Fruit fly (Drosophila melanogaster): ENCODE measurements around the gene sfl.

The sfl gene

DNA sequence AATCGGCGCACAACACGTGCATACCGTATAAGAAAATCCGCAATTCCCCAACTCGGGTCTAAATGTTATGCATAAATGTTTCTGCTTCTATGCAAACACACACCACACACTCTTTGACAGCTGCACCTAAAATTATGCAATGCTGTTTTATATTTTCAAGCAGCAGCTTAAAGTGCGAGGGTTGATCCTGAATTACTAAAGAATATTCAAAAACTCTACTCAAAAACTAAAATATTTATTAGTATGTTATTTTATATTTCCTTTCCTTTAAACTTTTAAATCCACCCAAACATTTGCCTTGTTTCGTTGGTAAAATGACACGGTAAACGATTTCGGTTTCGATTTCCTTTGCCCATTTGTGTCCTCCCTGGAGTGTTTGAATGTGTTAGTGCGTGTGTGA is 65.6 kb downstream of the sfl start:
- TF ChIP-seq psq (optimal IDR thresholded peaks at IDR 0.05) (no peak), EcR (GFP tag; optimal IDR thresholded peaks at IDR 0.05) (no peak), CG8478 (optimal IDR thresholded peaks at IDR 0.05) (no peak), pan (optimal IDR thresholded peaks at IDR 0.05) (no peak), usp (GFP tag; optimal IDR thresholded peaks at IDR 0.05) (no peak), Dll (optimal IDR thresholded peaks at IDR 0.05) (no peak)

- TF ChIP-seq Dll (optimal IDR thresholded peaks at IDR 0.05) = no peak
- TF ChIP-seq usp (GFP tag; optimal IDR thresholded peaks at IDR 0.05) = no peak
- no peak for TF ChIP-seq EcR (GFP tag; optimal IDR thresholded peaks at IDR 0.05)
- no peak for TF ChIP-seq psq (optimal IDR thresholded peaks at IDR 0.05)
- TF ChIP-seq pan (optimal IDR thresholded peaks at IDR 0.05) = no peak
- TF ChIP-seq CG8478 (optimal IDR thresholded peaks at IDR 0.05) = no peak
These were observed 81.2 kb downstream of the sfl start for dm6 chr3L:6576709-6577108.

DNA sequence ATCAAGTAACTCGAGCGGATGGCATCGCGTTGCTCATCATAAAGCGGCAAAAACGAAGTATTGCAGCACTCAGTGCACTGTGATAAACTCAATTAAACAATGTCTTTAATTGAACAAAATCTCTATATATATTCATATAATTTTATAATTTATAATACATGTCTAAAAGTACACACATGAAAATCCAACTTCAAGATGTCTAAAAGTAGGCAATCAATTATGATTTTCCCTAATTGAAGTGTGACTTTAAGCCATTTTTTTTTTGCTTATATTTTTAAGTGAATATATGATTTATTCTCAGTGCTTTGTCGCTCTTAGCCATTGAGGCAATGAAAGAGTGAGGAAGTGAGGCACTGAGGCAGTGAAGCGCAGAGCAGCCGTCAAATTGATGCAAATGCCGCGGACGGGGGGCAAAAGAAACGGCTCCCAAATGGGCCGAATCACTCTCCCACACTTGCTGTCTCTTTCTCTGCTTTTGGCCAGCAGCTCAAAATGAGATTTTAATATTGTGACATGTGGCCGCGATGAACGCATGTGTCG is 81.9 kb downstream of the sfl start:
- no peak for TF ChIP-seq CG8478 (optimal IDR thresholded peaks at IDR 0.05)
- TF ChIP-seq pan (optimal IDR thresholded peaks at IDR 0.05) = no peak
- no peak for TF ChIP-seq EcR (GFP tag; optimal IDR thresholded peaks at IDR 0.05)
- no peak for TF ChIP-seq psq (optimal IDR thresholded peaks at IDR 0.05)
- no peak for TF ChIP-seq Dll (optimal IDR thresholded peaks at IDR 0.05)
- TF ChIP-seq usp (GFP tag; optimal IDR thresholded peaks at IDR 0.05) = no peak

- TF ChIP-seq psq (optimal IDR thresholded peaks at IDR 0.05) = no peak
- TF ChIP-seq Dll (optimal IDR thresholded peaks at IDR 0.05) = no peak
- no peak for TF ChIP-seq pan (optimal IDR thresholded peaks at IDR 0.05)
- no peak for TF ChIP-seq CG8478 (optimal IDR thresholded peaks at IDR 0.05)
- no peak for TF ChIP-seq usp (GFP tag; optimal IDR thresholded peaks at IDR 0.05)
- TF ChIP-seq EcR (GFP tag; optimal IDR thresholded peaks at IDR 0.05) = no peak
These were observed 94.1 kb downstream of the sfl start, which contains the start of gene jv for dm6 chr3L:6589429-6590062. TSS of gene jv (minus strand) at chr3L:6589479.

Measured in whole organism.